Worm (Caenorhabditis elegans): ENCODE data around the gene blos-8.

- no peak for TF ChIP-seq F13C5.2 (tag; optimal IDR thresholded peaks at IDR 0.05)
- no peak for TF ChIP-seq ama-1 (optimal IDR thresholded peaks at IDR 0.05)
- no peak for TF ChIP-seq sea-1 (GFP tag; conservative IDR thresholded peaks at IDR 0.05)
- TF ChIP-seq ets-7 (tag; optimal IDR thresholded peaks at IDR 0.05): no peak
- no peak for TF ChIP-seq ceh-13 (GFP tag; optimal IDR thresholded peaks at IDR 0.05)
- TF ChIP-seq scrt-1 (GFP tag; IDR thresholded peaks at IDR 0.05): no peak
- no peak for TF ChIP-seq hnd-1 (tag; optimal IDR thresholded peaks at IDR 0.05)
These were observed 39.1 kb upstream of the blos-8 start for ce11 chrX:15469957-15470548.

Data from whole organism, early embryonic.